Worm (Caenorhabditis elegans) whole organism, L2 larva: ENCODE measurements around the gene F33G12.6.
A peak's percentile ranks its signal among the peaks of the same experiment; 100 is the strongest.

Experiments used
- ama-1 ChIP-seq: fragments of 150-350 bp; optimal IDR thresholded peaks from 2 replicates; lab custom pipeline; 2018; ENCODE audit warnings: inconsistent platforms
- blmp-1 ChIP-seq: sonication (generic microtip); optimal IDR thresholded peaks from 2 replicates; lab custom pipeline; 2017; ENCODE audit warnings: missing genetic modification characterization, mild to moderate bottlenecking, missing compliant biosample characterization, antibody characterized with exemption, moderate library complexity; ENCODE audit not compliant: insufficient read depth
- lin-13 ChIP-seq: fragments of 150-350 bp; optimal IDR thresholded peaks from 2 replicates; lab custom pipeline; 2014; ENCODE audit warnings: missing biosample characterization, missing genetic modification reagents, missing genetic modification characterization
- lsy-2 ChIP-seq, 2 experiments: fragments of 150-350 bp in 1 of 2; sonication (generic microtip) in 1 of 2; optimal IDR thresholded peaks; 2 replicates each; lab custom pipeline; 2014 to 2017; ENCODE audit warnings: missing biosample characterization in 2 of 2, missing genetic modification characterization in 2 of 2
- mdl-1 ChIP-seq, 2 experiments: fragments of 150-350 bp in 1 of 2; sonication (generic microtip) in 1 of 2; optimal IDR thresholded peaks; 2 replicates each; lab custom pipeline; 2017; ENCODE audit warnings: missing biosample characterization in 2 of 2, missing genetic modification characterization in 2 of 2
- nhr-11 ChIP-seq: fragments of 150-350 bp; optimal IDR thresholded peaks from 2 replicates; lab custom pipeline; 2014; ENCODE audit warnings: missing biosample characterization, missing genetic modification characterization
- nhr-77 ChIP-seq: fragments of 150-350 bp; optimal IDR thresholded peaks from 2 replicates; lab custom pipeline; 2014; ENCODE audit warnings: missing biosample characterization, missing genetic modification characterization
- unc-62 ChIP-seq: fragments of 150-350 bp; optimal IDR thresholded peaks from 2 replicates; lab custom pipeline; 2014; ENCODE audit warnings: missing biosample characterization, missing genetic modification reagents, missing genetic modification characterization

DNA sequence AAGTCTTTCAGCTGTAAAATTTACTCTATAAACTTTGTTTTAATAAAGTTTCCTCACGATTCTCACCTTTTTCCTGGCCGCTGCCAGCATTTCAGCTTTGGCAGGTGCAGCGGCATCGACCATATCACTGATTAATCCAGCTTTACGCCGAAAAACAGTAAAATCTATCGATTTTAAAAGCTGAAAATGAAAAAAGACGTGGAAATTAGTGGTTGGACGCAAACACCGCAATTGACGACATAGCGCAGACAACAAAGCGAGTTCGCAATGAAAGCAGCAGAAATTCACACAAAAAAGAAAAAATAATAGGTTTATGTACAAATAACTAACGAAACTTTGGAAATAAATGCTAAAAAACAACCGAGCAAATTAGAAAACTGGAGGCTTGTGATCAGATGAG is 9.8 kb upstream of the F33G12.6 start, which contains the start of gene golg-2:
- TF ChIP-seq nhr-11 (no peak), unc-62 (GFP tag; lab: Kevin White, UChicago) (no peak), ama-1 (lab: Kevin White, UChicago) (no peak), lsy-2 (tag; optimal IDR thresholded peaks at IDR 0.05; lab: Kevin White, UChicago) (peak in 1 of 2 experiments; percentile 50), blmp-1 (tag; lab: Kevin White, UChicago) (no peak), nhr-77 (tag; lab: Kevin White, UChicago) (no peak), lin-13 (GFP tag; lab: Kevin White, UChicago) (no peak), mdl-1 (tag; optimal IDR thresholded peaks at IDR 0.05; lab: Kevin White, UChicago) (no peak)
